Fruit fly (Drosophila melanogaster) whole organism, embryonic: ENCODE results near the gene CG9254.

Experiments
- Bteb2 ChIP-seq: fragments of 200-800 bp; sonication (Bioruptor generic); optimal IDR thresholded peaks from 2 replicates; lab custom pipeline; 2016; ENCODE audit warnings: missing biosample characterization, missing genetic modification characterization
- CG10431 ChIP-seq: fragments of 200-800 bp; sonication (Bioruptor generic); optimal IDR thresholded peaks from 3 replicates; lab custom pipeline; 2018; ENCODE audit warnings: missing biosample characterization, mild to moderate bottlenecking, missing genetic modification characterization
- CG11093 ChIP-seq: fragments of 200-800 bp; sonication (Bioruptor generic); IDR thresholded peaks from 3 replicates; pipeline ENCODE4 v1.3.6; 2022; ENCODE audit warnings: missing biosample characterization, missing genetic modification characterization
- CG14965 ChIP-seq: fragments of 200-800 bp; sonication (Bioruptor generic); optimal IDR thresholded peaks from 2 replicates; lab custom pipeline; 2016; ENCODE audit warnings: missing biosample characterization, missing genetic modification characterization, borderline replicate concordance
- CG1792 ChIP-seq: fragments of 200-800 bp; sonication (Bioruptor generic); optimal IDR thresholded peaks from 2 replicates; lab custom pipeline; 2016; ENCODE audit warnings: missing biosample characterization, missing genetic modification characterization
- CG18599 ChIP-seq: fragments of 200-800 bp; sonication (Bioruptor generic); optimal IDR thresholded peaks from 3 replicates; lab custom pipeline; 2017; ENCODE audit warnings: missing biosample characterization, missing genetic modification characterization, mild to moderate bottlenecking, moderate library complexity, missing genetic modification reagents
- CG2875 ChIP-seq: fragments of 200-800 bp; sonication (Bioruptor generic); optimal IDR thresholded peaks from 2 replicates; lab custom pipeline; 2017; ENCODE audit warnings: missing biosample characterization, mild to moderate bottlenecking, missing genetic modification characterization, missing genetic modification reagents
- CG30020 ChIP-seq: fragments of 200-800 bp; optimal IDR thresholded peaks from 2 replicates; lab custom pipeline; 2019; ENCODE audit warnings: missing biosample characterization, mild to moderate bottlenecking, missing genetic modification characterization, moderate library complexity
- CG33557 ChIP-seq: fragments of 200-800 bp; sonication (Bioruptor generic); optimal IDR thresholded peaks from 2 replicates; lab custom pipeline; 2019; ENCODE audit warnings: missing biosample characterization, mild to moderate bottlenecking, missing genetic modification characterization, moderate library complexity
- CG3407 ChIP-seq: fragments of 200-800 bp; sonication (Bioruptor generic); optimal IDR thresholded peaks from 2 replicates; lab custom pipeline; 2018; ENCODE audit warnings: missing biosample characterization, mild to moderate bottlenecking, missing genetic modification characterization
- CG34422 ChIP-seq: fragments of 200-800 bp; sonication (Bioruptor generic); IDR thresholded peaks from 3 replicates; pipeline ENCODE4 v1.3.6; 2022; ENCODE audit warnings: missing biosample characterization, missing genetic modification characterization
- CG4328 ChIP-seq: fragments of 200-800 bp; sonication (Bioruptor generic); optimal IDR thresholded peaks from 3 replicates; lab custom pipeline; 2017; ENCODE audit warnings: missing biosample characterization, missing genetic modification reagents, missing genetic modification characterization
- CG5953 ChIP-seq: fragments of 200-800 bp; sonication (Bioruptor generic); IDR thresholded peaks from 2 replicates; pipeline ENCODE4 v1.3.6; 2022; ENCODE audit warnings: missing biosample characterization, missing genetic modification characterization
- CG6854 ChIP-seq: fragments of 200-800 bp; sonication (Bioruptor generic); optimal IDR thresholded peaks from 3 replicates; lab custom pipeline; 2017; ENCODE audit warnings: missing biosample characterization, mild to moderate bottlenecking, missing genetic modification characterization
- CG7987 ChIP-seq: fragments of 200-800 bp; sonication (Bioruptor generic); optimal IDR thresholded peaks from 2 replicates; lab custom pipeline; 2018; ENCODE audit warnings: missing biosample characterization, mild to moderate bottlenecking, missing genetic modification characterization, moderate library complexity
- CG8290 ChIP-seq, 3 experiments: fragments of 200-800 bp; sonication (Bioruptor generic); optimal IDR thresholded peaks; 2 replicates each; lab custom pipeline; 2016 to 2019; ENCODE audit warnings: missing biosample characterization in 3 of 3, missing genetic modification characterization in 3 of 3, mild to moderate bottlenecking in 2 of 3, moderate library complexity in 1 of 3
- CG8478 ChIP-seq: fragments of >200 bp; optimal IDR thresholded peaks from 2 replicates; lab custom pipeline; 2018
- D19B ChIP-seq: fragments of 200-800 bp; sonication (Bioruptor generic); optimal IDR thresholded peaks from 2 replicates; lab custom pipeline; 2017; ENCODE audit warnings: missing biosample characterization, mild to moderate bottlenecking, missing genetic modification characterization
- Dad ChIP-seq: fragments of 200-800 bp; sonication (Bioruptor generic); optimal IDR thresholded peaks from 3 replicates; lab custom pipeline; 2016; ENCODE audit warnings: missing biosample characterization, missing genetic modification characterization
- Doc2 ChIP-seq: fragments of 200-800 bp; sonication (Bioruptor generic); IDR thresholded peaks from 2 replicates; pipeline ENCODE4 v1.3.6; 2022; ENCODE audit warnings: missing biosample characterization, missing genetic modification characterization
- Ets65A ChIP-seq: fragments of 200-800 bp; sonication (Bioruptor generic); peaks from one replicate; lab custom pipeline; 2016; ENCODE audit warnings: missing biosample characterization, missing genetic modification characterization
- Lim3 ChIP-seq: fragments of 200-800 bp; sonication (Bioruptor generic); IDR thresholded peaks from 2 replicates; pipeline ENCODE4 v1.3.6; 2022; ENCODE audit warnings: missing biosample characterization, missing genetic modification characterization
- Mad ChIP-seq: fragments of 200-800 bp; sonication (Bioruptor generic); optimal IDR thresholded peaks from 2 replicates; lab custom pipeline; 2016; ENCODE audit warnings: missing biosample characterization, missing genetic modification characterization
- Oli ChIP-seq: fragments of 200-800 bp; sonication (Bioruptor generic); optimal IDR thresholded peaks from 2 replicates; lab custom pipeline; 2018; ENCODE audit warnings: missing biosample characterization, mild to moderate bottlenecking, missing genetic modification characterization, moderate library complexity
- Poxn ChIP-seq: fragments of 200-800 bp; sonication (Bioruptor generic); IDR thresholded peaks from 2 replicates; pipeline ENCODE4 v1.3.6; 2022; ENCODE audit warnings: missing biosample characterization, missing genetic modification characterization
- Ravus ChIP-seq: fragments of 200-800 bp; sonication (Bioruptor generic); IDR thresholded peaks from 2 replicates; pipeline ENCODE4 v1.3.6; 2022; ENCODE audit warnings: missing biosample characterization, missing genetic modification characterization
- Sox100B ChIP-seq: fragments of 200-800 bp; sonication (Bioruptor generic); optimal IDR thresholded peaks from 3 replicates; lab custom pipeline; 2018; ENCODE audit warnings: missing biosample characterization, mild to moderate bottlenecking, missing genetic modification characterization
- Vsx1 ChIP-seq: fragments of 200-800 bp; sonication (Bioruptor generic); optimal IDR thresholded peaks from 2 replicates; lab custom pipeline; 2017; ENCODE audit warnings: missing biosample characterization, mild to moderate bottlenecking, missing genetic modification characterization, missing genetic modification reagents
- cas ChIP-seq: fragments of 200-800 bp; sonication (Bioruptor generic); IDR thresholded peaks from 2 replicates; pipeline ENCODE4 v1.3.6; 2022; ENCODE audit warnings: missing biosample characterization, missing genetic modification characterization
- caup ChIP-seq: fragments of 200-800 bp; sonication (Bioruptor generic); optimal IDR thresholded peaks from 3 replicates; lab custom pipeline; 2017; ENCODE audit warnings: missing biosample characterization, mild to moderate bottlenecking, missing genetic modification characterization, moderate library complexity; ENCODE audit not compliant: severe bottlenecking
- crc ChIP-seq: fragments of 200-800 bp; sonication (Bioruptor generic); optimal IDR thresholded peaks from 2 replicates; lab custom pipeline; 2016; ENCODE audit warnings: missing biosample characterization, missing genetic modification characterization
- dimm ChIP-seq: fragments of 200-800 bp; sonication (Bioruptor generic); IDR thresholded peaks from 2 replicates; pipeline ENCODE4 v1.3.6; 2022; ENCODE audit warnings: missing biosample characterization, missing genetic modification characterization
- ems ChIP-seq: fragments of 200-800 bp; sonication (Bioruptor generic); optimal IDR thresholded peaks from 3 replicates; lab custom pipeline; 2016; ENCODE audit warnings: missing biosample characterization, missing genetic modification characterization
- ewg ChIP-seq: fragments of 200-800 bp; sonication (Bioruptor generic); optimal IDR thresholded peaks from 3 replicates; lab custom pipeline; 2017; ENCODE audit warnings: mild to moderate bottlenecking, missing biosample characterization, missing genetic modification reagents, missing genetic modification characterization
- exex ChIP-seq: fragments of 200-800 bp; sonication (Bioruptor generic); optimal IDR thresholded peaks from 4 replicates; lab custom pipeline; 2018; ENCODE audit warnings: missing biosample characterization, mild to moderate bottlenecking, missing genetic modification characterization, moderate library complexity
- ftz-f1 ChIP-seq: fragments of 200-800 bp; sonication (Bioruptor generic); optimal IDR thresholded peaks from 2 replicates; lab custom pipeline; 2016; ENCODE audit warnings: missing biosample characterization, missing genetic modification characterization
- fu2 ChIP-seq: fragments of 200-800 bp; sonication (Bioruptor generic); optimal IDR thresholded peaks from 2 replicates; lab custom pipeline; 2016; ENCODE audit warnings: missing biosample characterization, missing genetic modification characterization
- grau ChIP-seq: fragments of 200-800 bp; optimal IDR thresholded peaks from 3 replicates; lab custom pipeline; 2019; ENCODE audit warnings: missing biosample characterization, mild to moderate bottlenecking, missing genetic modification characterization, moderate library complexity
- ken ChIP-seq: fragments of 200-800 bp; sonication (Bioruptor generic); IDR thresholded peaks from 3 replicates; pipeline ENCODE4 v1.3.6; 2022; ENCODE audit warnings: missing biosample characterization, missing genetic modification characterization
- kni ChIP-seq: fragments of 200-800 bp; sonication (Bioruptor generic); optimal IDR thresholded peaks from 3 replicates; lab custom pipeline; 2017; ENCODE audit warnings: mild to moderate bottlenecking, missing biosample characterization, missing genetic modification reagents, missing genetic modification characterization
- nmo ChIP-seq: fragments of 200-800 bp; sonication (Bioruptor generic); optimal IDR thresholded peaks from 2 replicates; lab custom pipeline; 2018; ENCODE audit warnings: missing biosample characterization, mild to moderate bottlenecking, missing genetic modification characterization, moderate library complexity
- org-1 ChIP-seq: fragments of 200-800 bp; sonication (Bioruptor generic); optimal IDR thresholded peaks from 2 replicates; lab custom pipeline; 2017; ENCODE audit warnings: missing biosample characterization, missing genetic modification characterization
- pros ChIP-seq: fragments of 200-800 bp; sonication (Bioruptor generic); optimal IDR thresholded peaks from 3 replicates; lab custom pipeline; 2019; ENCODE audit warnings: missing biosample characterization, mild to moderate bottlenecking, missing genetic modification characterization, moderate library complexity
- sisA ChIP-seq: fragments of 200-800 bp; sonication (Bioruptor generic); IDR thresholded peaks from 2 replicates; pipeline ENCODE4 v1.3.6; 2022; ENCODE audit warnings: missing biosample characterization, missing genetic modification characterization
- sna ChIP-seq: fragments of 200-800 bp; sonication (Bioruptor generic); IDR thresholded peaks from 2 replicates; pipeline ENCODE4 v1.3.6; 2022; ENCODE audit warnings: missing biosample characterization, missing genetic modification characterization; ENCODE audit not compliant: partially characterized antibody
- stc ChIP-seq: fragments of 200-800 bp; sonication (Bioruptor generic); IDR thresholded peaks from 2 replicates; pipeline ENCODE4 v1.3.6; 2022; ENCODE audit warnings: missing biosample characterization, missing genetic modification characterization
- tap ChIP-seq: fragments of 200-800 bp; optimal IDR thresholded peaks from 3 replicates; lab custom pipeline; 2019; ENCODE audit warnings: missing biosample characterization, mild to moderate bottlenecking, missing genetic modification characterization, moderate library complexity
- trem ChIP-seq: fragments of 200-800 bp; optimal IDR thresholded peaks from 3 replicates; lab custom pipeline; 2019; ENCODE audit warnings: missing biosample characterization, mild to moderate bottlenecking, missing genetic modification characterization, moderate library complexity
- tup ChIP-seq: fragments of 200-800 bp; sonication (Bioruptor generic); optimal IDR thresholded peaks from 2 replicates; lab custom pipeline; 2016; ENCODE audit warnings: missing biosample characterization, mild to moderate bottlenecking, missing genetic modification characterization, moderate library complexity
- tx ChIP-seq: fragments of 200-800 bp; sonication (Bioruptor generic); optimal IDR thresholded peaks from 2 replicates; lab custom pipeline; 2016; ENCODE audit warnings: missing biosample characterization, missing genetic modification characterization
- vnd ChIP-seq: fragments of 200-800 bp; sonication (Bioruptor generic); IDR thresholded peaks from 3 replicates; pipeline ENCODE4 v1.3.6; 2022; ENCODE audit warnings: missing biosample characterization, missing genetic modification characterization; ENCODE audit not compliant: partially characterized antibody

Gene CG9254

dm6 chr2L:13571791-13572451 lies 25.1 kb downstream of the CG9254 start (continued):
- TF ChIP-seq ems (GFP tag; lab: Kevin White, UChicago) (no peak), pros (GFP tag; lab: Kevin White, UChicago) (no peak), Doc2 (GFP tag; lab: Robert Waterston, UW) (no peak), trem (tag; lab: Kevin White, UChicago) (no peak), vnd (GFP tag; lab: Robert Waterston, UW) (no peak), dimm (GFP tag; lab: Robert Waterston, UW) (no peak), ftz-f1 (no peak), CG1792 (GFP tag; lab: Kevin White, UChicago) (no peak), CG3407 (GFP tag; lab: Kevin White, UChicago) (no peak), CG30020 (tag; lab: Kevin White, UChicago) (no peak), CG33557 (GFP tag; lab: Kevin White, UChicago) (no peak), Sox100B (GFP tag; lab: Kevin White, UChicago) (peak; percentile 39), sisA (GFP tag; lab: Robert Waterston, UW) (no peak), crc (GFP tag; lab: Kevin White, UChicago) (no peak), CG6854 (no peak), cas (GFP tag; lab: Robert Waterston, UW) (no peak), CG18599 (GFP tag; lab: Kevin White, UChicago) (peak; percentile 21), fu2 (no peak), Bteb2 (GFP tag; lab: Kevin White, UChicago) (no peak), tup (GFP tag; lab: Kevin White, UChicago) (no peak), CG11093 (GFP tag; lab: Robert Waterston, UW) (no peak), CG7987 (GFP tag; lab: Kevin White, UChicago) (no peak), CG4328 (GFP tag; lab: Kevin White, UChicago) (no peak), D19B (GFP tag; lab: Kevin White, UChicago) (peak; percentile 69), Ravus (GFP tag; lab: Robert Waterston, UW) (no peak), ken (GFP tag; lab: Robert Waterston, UW) (no peak), tx (GFP tag; lab: Kevin White, UChicago) (no peak), Vsx1 (GFP tag; lab: Kevin White, UChicago) (no peak), kni (GFP tag; lab: Kevin White, UChicago) (no peak), CG14965 (no peak), CG5953 (GFP tag; lab: Robert Waterston, UW) (no peak), exex (tag; lab: Kevin White, UChicago) (no peak), CG8290 (GFP tag; optimal IDR thresholded peaks at IDR 0.05; lab: Kevin White, UChicago) (no peak), CG8290 (tag; optimal IDR thresholded peaks at IDR 0.05; lab: Kevin White, UChicago) (no peak), stc (GFP tag; lab: Robert Waterston, UW) (no peak), Mad (GFP tag; lab: Kevin White, UChicago) (no peak), caup (no peak), Lim3 (GFP tag; lab: Robert Waterston, UW) (no peak), org-1 (no peak), nmo (peak; percentile 34), Ets65A (GFP tag; lab: Kevin White, UChicago) (no peak), CG34422 (GFP tag; lab: Robert Waterston, UW) (no peak), CG2875 (GFP tag; lab: Kevin White, UChicago) (no peak), CG8478 (lab: Kevin White, UChicago) (no peak), Dad (GFP tag; lab: Kevin White, UChicago) (no peak), tap (peak; percentile 30), grau (no peak), CG10431 (no peak), Oli (peak; percentile 26), Poxn (GFP tag; lab: Robert Waterston, UW) (no peak), sna (GFP tag; lab: Robert Waterston, UW) (no peak), ewg (GFP tag; lab: Kevin White, UChicago) (no peak)
